Fruit fly (Drosophila melanogaster): Measurements from ENCODE around the gene Snap24.

The Snap24 gene

dm6 chr3R:9762955-9763931 is at the start of gene Snap24, which contains the start of gene CG8478 (continued):
- TF ChIP-seq CG15269 (tag; optimal IDR thresholded peaks at IDR 0.05) (no peak), psq (GFP tag; optimal IDR thresholded peaks at IDR 0.05) (no peak), sens (GFP tag) (peak; percentile 91), lbe (GFP tag; optimal IDR thresholded peaks at IDR 0.05) (no peak), CG2712 (tag; optimal IDR thresholded peaks at IDR 0.05) (peak; percentile 6), CG4730 (GFP tag; IDR thresholded peaks at IDR 0.05) (no peak), CG34422 (GFP tag; IDR thresholded peaks at IDR 0.05) (peak; percentile 46; the same call in 1 of the 3 replicates), CG18476 (GFP tag; optimal IDR thresholded peaks at IDR 0.05) (no peak), BEAF-32 (GFP tag; optimal IDR thresholded peaks at IDR 0.05) (peak; percentile 86), bsh (GFP tag; optimal IDR thresholded peaks at IDR 0.05) (no peak), vnd (GFP tag; IDR thresholded peaks at IDR 0.05; ENCODE audit: partially characterized antibody) (peak; percentile 73; the same call in 2 of the 3 replicates), Optix (GFP tag; IDR thresholded peaks at IDR 0.05) (no peak), CG16813 (GFP tag; IDR thresholded peaks at IDR 0.05; ENCODE audit: partially characterized antibody) (peak; percentile 81), sens-2 (GFP tag; IDR thresholded peaks at IDR 0.05) (no peak), Gug (GFP tag; IDR thresholded peaks at IDR 0.05) (no peak), Elba2 (GFP tag; optimal IDR thresholded peaks at IDR 0.05) (peak; percentile 87), Abd-B (GFP tag; optimal IDR thresholded peaks at IDR 0.05) (peak; percentile 24), CG8924 (tag; optimal IDR thresholded peaks at IDR 0.05) (peak; percentile 14), eyg (GFP tag; optimal IDR thresholded peaks at IDR 0.05) (no peak), ken (GFP tag; IDR thresholded peaks at IDR 0.05) (no peak), mld (GFP tag; IDR thresholded peaks at IDR 0.05; ENCODE audit: partially characterized antibody) (peak; percentile 56; the same call in 2 of the 3 replicates), Pdp1 (GFP tag; optimal IDR thresholded peaks at IDR 0.05) (peak in 1 of 2 experiments; percentile 22), CG14965 (GFP tag; optimal IDR thresholded peaks at IDR 0.05; ENCODE audit: borderline replicate concordance) (no peak), slbo (GFP tag; IDR thresholded peaks at IDR 0.05) (peak; percentile 12; the same call in 1 of the 2 replicates), pros (GFP tag; optimal IDR thresholded peaks at IDR 0.05) (no peak), Xbp1 (GFP tag; optimal IDR thresholded peaks at IDR 0.05) (peak; percentile 13), Opbp (GFP tag; IDR thresholded peaks at IDR 0.05; ENCODE audit: partially characterized antibody) (peak; percentile 71; the same call in 2 of the 3 replicates), lilli (GFP tag; optimal IDR thresholded peaks at IDR 0.05) (peak; percentile 30), bbx (GFP tag; IDR thresholded peaks at IDR 0.05; ENCODE audit: partially characterized antibody) (peak; percentile 82), Hr78 (GFP tag; optimal IDR thresholded peaks at IDR 0.05) (no peak), CG34224 (GFP tag; IDR thresholded peaks at IDR 0.05; ENCODE audit: partially characterized antibody) (peak; percentile 79), Bgb (GFP tag; IDR thresholded peaks at IDR 0.05; ENCODE audit: partially characterized antibody) (peak; percentile 85), CG4707 (GFP tag; optimal IDR thresholded peaks at IDR 0.05) (no peak), grau (tag; optimal IDR thresholded peaks at IDR 0.05) (peak; percentile 0), D19A (tag; optimal IDR thresholded peaks at IDR 0.05) (peak; percentile 9), peb (GFP tag; IDR thresholded peaks at IDR 0.05) (no peak), shn (GFP tag; optimal IDR thresholded peaks at IDR 0.05) (no peak), CG15479 (GFP tag; optimal IDR thresholded peaks at IDR 0.05) (no peak), CG3065 (GFP tag; optimal IDR thresholded peaks at IDR 0.05) (no peak), CG6689 (GFP tag; IDR thresholded peaks at IDR 0.05) (no peak), CG9817 (tag; optimal IDR thresholded peaks at IDR 0.05) (no peak), CG4360 (GFP tag; IDR thresholded peaks at IDR 0.05) (no peak), CG4617 (GFP tag; optimal IDR thresholded peaks at IDR 0.05; ENCODE audit: borderline replicate concordance) (peak; percentile 40), pfk (GFP tag; optimal IDR thresholded peaks at IDR 0.05) (no peak), Dek (tag; optimal IDR thresholded peaks at IDR 0.05) (no peak), sna (GFP tag; IDR thresholded peaks at IDR 0.05; ENCODE audit: partially characterized antibody) (peak; percentile 74)

All from whole organism, embryonic.